Fruit fly (Drosophila melanogaster) Kc167 (cell line): ENCODE measurements around the gene CG10591.

Source experiments
- insv ChIP-seq: fragments of >200 bp; optimal IDR thresholded peaks from 3 replicates; lab custom pipeline; 2018; ENCODE audit warnings: missing external identifiers
- ttk ChIP-seq: sonication (Bioruptor generic); optimal IDR thresholded peaks from 2 replicates; lab custom pipeline; 2017; ENCODE audit warnings: missing external identifiers

- no peak for TF ChIP-seq insv (lab: Kevin White, UChicago)
- no peak for TF ChIP-seq ttk (lab: Kevin White, UChicago)
Measured at dm6 chr3L:5618697-5619096, 19.2 kb upstream of the CG10591 start.
